Worm (Caenorhabditis elegans) whole organism, L4 larva: ENCODE results near the gene lin-3.
A peak's percentile ranks its signal among the peaks of the same experiment; 100 is the strongest.
"Not testable (repeated sequence)": the region's sequence is repeated elsewhere in the genome, so short reads cannot be mapped to it uniquely, and the experiment has no call there.

Experiments
- T20F7.1 ChIP-seq: fragments of 200-800 bp; sonication (Bioruptor generic); optimal IDR thresholded peaks from 2 replicates; lab custom pipeline; 2018; ENCODE audit warnings: mild to moderate bottlenecking, missing genetic modification characterization, missing compliant biosample characterization
- T26A8.4 ChIP-seq: fragments of 200-800 bp; sonication (Bioruptor generic); IDR thresholded peaks from 2 replicates; pipeline ENCODE4 v1.3.6; 2022; ENCODE audit warnings: missing genetic modification characterization, missing compliant biosample characterization
- ZK337.2 ChIP-seq: fragments of 200-800 bp; sonication (Bioruptor generic); IDR thresholded peaks from 2 replicates; pipeline ENCODE4 v1.3.6; 2022; ENCODE audit warnings: missing genetic modification reagents, missing genetic modification characterization, missing compliant biosample characterization
- aly-2 ChIP-seq: sonication (generic microtip); optimal IDR thresholded peaks from 2 replicates; lab custom pipeline; 2018; ENCODE audit warnings: missing biosample characterization, missing genetic modification characterization
- ama-1 ChIP-seq: fragments of 150-350 bp; optimal IDR thresholded peaks from 2 replicates; lab custom pipeline; 2014; ENCODE audit warnings: inconsistent platforms, mixed read lengths
- arid-1 ChIP-seq: fragments of 200-800 bp; sonication (Bioruptor generic); conservative IDR thresholded peaks from 2 replicates; pipeline ENCODE4 v1.3.6; 2022; ENCODE audit warnings: missing genetic modification reagents, missing genetic modification characterization, missing compliant biosample characterization
- ceh-28 ChIP-seq: fragments of 150-350 bp; optimal IDR thresholded peaks from 2 replicates; lab custom pipeline; 2014; ENCODE audit warnings: missing biosample characterization, missing genetic modification reagents, missing genetic modification characterization
- ceh-32 ChIP-seq: sonication (generic microtip); optimal IDR thresholded peaks from 2 replicates; lab custom pipeline; 2016; ENCODE audit warnings: mild to moderate bottlenecking, missing genetic modification characterization, missing compliant biosample characterization; ENCODE audit not compliant: poor library complexity
- ces-1 ChIP-seq: fragments of 150-350 bp; sonication (generic microtip); optimal IDR thresholded peaks from 4 replicates; lab custom pipeline; 2014; ENCODE audit warnings: missing biosample characterization, missing genetic modification reagents, missing genetic modification characterization
- ctbp-1 ChIP-seq: fragments of 200-800 bp; sonication (Bioruptor generic); IDR thresholded peaks from 2 replicates; pipeline ENCODE4 v1.3.6; 2022; ENCODE audit warnings: missing genetic modification reagents, missing genetic modification characterization, missing compliant biosample characterization
- daf-16 ChIP-seq, 3 experiments: sonication (generic microtip); optimal IDR thresholded peaks; 2 replicates each; lab custom pipeline; 2016 to 2017; ENCODE audit warnings: missing genetic modification characterization in 3 of 3, missing genetic modification reagents in 3 of 3, mild to moderate bottlenecking in 2 of 3, missing compliant biosample characterization in 2 of 3, missing biosample characterization in 1 of 3, moderate library complexity in 1 of 3
- dmd-6 ChIP-seq: fragments of 200-800 bp; sonication (Bioruptor generic); IDR thresholded peaks from 2 replicates; pipeline ENCODE4 v1.3.6; 2022; ENCODE audit warnings: missing genetic modification reagents, missing genetic modification characterization, missing compliant biosample characterization
- dmd-8 ChIP-seq: fragments of 200-800 bp; sonication (Bioruptor generic); IDR thresholded peaks from 2 replicates; pipeline ENCODE4 v1.3.6; 2022; ENCODE audit warnings: missing genetic modification characterization, missing compliant biosample characterization
- dve-1 ChIP-seq: sonication (generic microtip); optimal IDR thresholded peaks from 2 replicates; lab custom pipeline; 2017; ENCODE audit warnings: antibody characterized with exemption, mild to moderate bottlenecking, missing genetic modification characterization, missing compliant biosample characterization; ENCODE audit not compliant: insufficient read depth
- gei-8 ChIP-seq: fragments of 200-800 bp; sonication (Bioruptor generic); optimal IDR thresholded peaks from 2 replicates; lab custom pipeline; 2018; ENCODE audit warnings: mild to moderate bottlenecking, missing genetic modification characterization, missing compliant biosample characterization
- hif-1 ChIP-seq, 2 experiments: sonication (generic microtip); optimal IDR thresholded peaks; 2 replicates each; lab custom pipeline; 2016 to 2017; ENCODE audit warnings: missing compliant biosample characterization in 2 of 2, missing genetic modification characterization in 2 of 2, missing genetic modification reagents in 2 of 2, missing genotype in 2 of 2, mild to moderate bottlenecking in 1 of 2
- lin-29 ChIP-seq: fragments of 200-800 bp; sonication (Bioruptor generic); IDR thresholded peaks from 2 replicates; pipeline ENCODE4 v1.3.6; 2022; ENCODE audit warnings: missing genetic modification reagents, missing genetic modification characterization, missing compliant biosample characterization
- lin-38 ChIP-seq: fragments of 200-800 bp; sonication (Bioruptor generic); IDR thresholded peaks from 2 replicates; pipeline ENCODE4 v1.3.6; 2022; ENCODE audit warnings: missing genetic modification reagents, missing genetic modification characterization, missing compliant biosample characterization
- lin-39 ChIP-seq: fragments of 150-350 bp; optimal IDR thresholded peaks from 2 replicates; lab custom pipeline; 2014; ENCODE audit warnings: missing biosample characterization, missing genetic modification reagents, missing genetic modification characterization
- lsy-2 ChIP-seq, 2 experiments: fragments of 150-350 bp in 1 of 2; sonication (generic microtip) in 1 of 2; optimal IDR thresholded peaks; 2 replicates each; lab custom pipeline; 2014 to 2017; ENCODE audit warnings: missing biosample characterization in 2 of 2, missing genetic modification characterization in 2 of 2
- mdl-1 ChIP-seq, 2 experiments: fragments of 150-350 bp in 1 of 2; sonication (generic microtip) in 1 of 2; optimal IDR thresholded peaks; 2 replicates each; lab custom pipeline; 2014 to 2017; ENCODE audit warnings: missing biosample characterization in 2 of 2, missing genetic modification characterization in 2 of 2
- nhr-102 ChIP-seq: sonication (generic microtip); optimal IDR thresholded peaks from 2 replicates; lab custom pipeline; 2016; ENCODE audit warnings: mild to moderate bottlenecking, missing genetic modification characterization, moderate library complexity, missing compliant biosample characterization
- nhr-25 ChIP-seq: sonication (generic microtip); optimal IDR thresholded peaks from 2 replicates; lab custom pipeline; 2017; ENCODE audit warnings: missing genetic modification characterization, mild to moderate bottlenecking, missing compliant biosample characterization, antibody characterized with exemption, moderate library complexity, borderline replicate concordance; ENCODE audit not compliant: insufficient read depth
- nhr-77 ChIP-seq: fragments of 150-350 bp; optimal IDR thresholded peaks from 2 replicates; lab custom pipeline; 2014; ENCODE audit warnings: missing biosample characterization, missing genetic modification characterization
- php-3 ChIP-seq: fragments of 200-800 bp; sonication (Bioruptor generic); IDR thresholded peaks from 2 replicates; pipeline ENCODE4 v1.3.6; 2022; ENCODE audit warnings: missing genetic modification reagents, missing genetic modification characterization, missing compliant biosample characterization
- skn-1 ChIP-seq: fragments of 150-350 bp; optimal IDR thresholded peaks from 2 replicates; lab custom pipeline; 2014; ENCODE audit warnings: missing biosample characterization, missing genetic modification characterization
- spr-3 ChIP-seq: fragments of 200-800 bp; sonication (Bioruptor generic); optimal IDR thresholded peaks from 2 replicates; lab custom pipeline; 2018; ENCODE audit warnings: mild to moderate bottlenecking, missing genetic modification characterization, missing compliant biosample characterization
- unc-62 ChIP-seq, 3 experiments: fragments of 150-350 bp in 1 of 3; sonication (generic microtip); optimal IDR thresholded peaks in 2 of 3; peaks in 1 of 3; 1 replicate in 1 of 3; 2 replicates in 2 of 3; lab custom pipeline; 2014 to 2017; ENCODE audit warnings: missing biosample characterization in 3 of 3, missing genetic modification characterization in 3 of 3, missing genetic modification reagents in 3 of 3, missing genotype in 1 of 3
- zag-1 ChIP-seq: fragments of 150-350 bp; optimal IDR thresholded peaks from 2 replicates; lab custom pipeline; 2014; ENCODE audit warnings: missing biosample characterization, missing genetic modification characterization
- zfp-3 ChIP-seq: fragments of 200-800 bp; sonication (Bioruptor generic); conservative IDR thresholded peaks from 2 replicates; pipeline ENCODE4 v1.3.6; 2022; ENCODE audit warnings: missing genetic modification reagents, missing genetic modification characterization, missing compliant biosample characterization
- zip-2 ChIP-seq: fragments of 150-350 bp; optimal IDR thresholded peaks from 2 replicates; lab custom pipeline; 2014; ENCODE audit warnings: missing biosample characterization, missing genetic modification characterization
- ztf-11 ChIP-seq: fragments of 150-350 bp; optimal IDR thresholded peaks from 2 replicates; lab custom pipeline; 2014; ENCODE audit warnings: missing biosample characterization, missing genetic modification characterization
- ztf-7 ChIP-seq: fragments of 150-350 bp; optimal IDR thresholded peaks from 2 replicates; lab custom pipeline; 2014; ENCODE audit warnings: missing biosample characterization, missing genetic modification characterization

Gene lin-3

ce11 chrIV:11070895-11071294 lies 16.8 kb downstream of the lin-3 start:
- TF ChIP-seq unc-62 (GFP tag; optimal IDR thresholded peaks at IDR 0.05 in 1 of 2; lab: Kevin White, UChicago), result peak in 1 of 2 experiments; percentile 96
- not testable (repeated sequence) for TF ChIP-seq unc-62 (tag; optimal IDR thresholded peaks at IDR 0.05; lab: Kevin White, UChicago)
- TF ChIP-seq zag-1 (tag; lab: Kevin White, UChicago), result peak; percentile 46

- TF ChIP-seq T20F7.1 (GFP tag; lab: Kevin White, UChicago), result no peak
- no peak for TF ChIP-seq lin-39 (tag; lab: Kevin White, UChicago)
- no peak for TF ChIP-seq ceh-32
- no peak for TF ChIP-seq hif-1 (tag; optimal IDR thresholded peaks at IDR 0.05; lab: Kevin White, UChicago)
- no peak for TF ChIP-seq ceh-28 (tag; lab: Kevin White, UChicago)
- TF ChIP-seq ces-1, result no peak
- TF ChIP-seq skn-1 (tag; lab: Kevin White, UChicago), result no peak
- no peak for TF ChIP-seq ztf-7 (tag; lab: Kevin White, UChicago)
- TF ChIP-seq dmd-6 (GFP tag; lab: Robert Waterston, UW), result no peak
- no peak for TF ChIP-seq arid-1 (GFP tag; lab: Robert Waterston, UW)
- no peak for TF ChIP-seq nhr-77
Observed at ce11 chrIV:11078482-11078881, 24.4 kb downstream of the lin-3 start, which contains the start of gene Y5F2A.4. Y5F2A.4 (minus strand) TSS chrIV:11078582.

- no peak for TF ChIP-seq ZK337.2 (GFP tag; lab: Robert Waterston, UW)
- TF ChIP-seq ztf-11, result no peak
- 0 out of 2 replicates have a peak, but pooled peaks have one; percentile 25 for TF ChIP-seq ctbp-1 (GFP tag; lab: Robert Waterston, UW)
- TF ChIP-seq dmd-8 (GFP tag; lab: Robert Waterston, UW), result no peak
- TF ChIP-seq lin-29, result peak; percentile 22; the same call in 1 of the 2 replicates
- TF ChIP-seq lsy-2 (tag; optimal IDR thresholded peaks at IDR 0.05; lab: Kevin White, UChicago), result peak in 1 of 2 experiments; percentile 21
- no peak for TF ChIP-seq nhr-25 (tag; lab: Kevin White, UChicago)
- TF ChIP-seq nhr-102, result peak; percentile 17
- TF ChIP-seq gei-8 (GFP tag; lab: Kevin White, UChicago), result peak; percentile 25
- TF ChIP-seq php-3, result peak; percentile 23; the same call in 1 of the 2 replicates
- peak; percentile 44 for TF ChIP-seq zip-2
- TF ChIP-seq dve-1 (tag; lab: Kevin White, UChicago), result peak; percentile 61
- TF ChIP-seq arid-1 (GFP tag; lab: Robert Waterston, UW), result no peak
- peak in 1 of 2 experiments; percentile 10 for TF ChIP-seq hif-1 (tag; optimal IDR thresholded peaks at IDR 0.05; lab: Kevin White, UChicago)
- peak; percentile 71 for TF ChIP-seq T26A8.4
- no peak for TF ChIP-seq aly-2 (tag; lab: Kevin White, UChicago)
- TF ChIP-seq spr-3 (GFP tag; lab: Kevin White, UChicago), result peak; percentile 70
- no peak for TF ChIP-seq daf-16 (GFP tag; optimal IDR thresholded peaks at IDR 0.05; lab: Kevin White, UChicago)
- peak; percentile 51 for TF ChIP-seq daf-16 (tag; optimal IDR thresholded peaks at IDR 0.05; lab: Kevin White, UChicago)
- peak; percentile 83 for TF ChIP-seq ama-1 (lab: Kevin White, UChicago)
- TF ChIP-seq mdl-1 (tag; optimal IDR thresholded peaks at IDR 0.05; lab: Kevin White, UChicago), result peak in 1 of 2 experiments; percentile 5
- TF ChIP-seq zfp-3 (GFP tag; lab: Robert Waterston, UW), result peak; percentile 69; the same call in 1 of the 2 replicates
- peak; percentile 13; the same call in 1 of the 2 replicates for TF ChIP-seq dmd-6 (GFP tag; lab: Robert Waterston, UW)
- 0 out of 2 replicates have a peak, but pooled peaks have one; percentile 24 for TF ChIP-seq lin-38 (GFP tag; lab: Robert Waterston, UW)
- peak in 1 of 2 experiments; percentile 77 for TF ChIP-seq unc-62 (GFP tag; optimal IDR thresholded peaks at IDR 0.05 in 1 of 2; lab: Kevin White, UChicago)
- TF ChIP-seq unc-62 (tag; optimal IDR thresholded peaks at IDR 0.05; lab: Kevin White, UChicago), result no peak
Observed at ce11 chrIV:11080823-11081285, 26.7 kb downstream of the lin-3 start, which contains the start of gene atg-7. atg-7 (minus strand) TSS chrIV:11081055.
